Fruit fly (Drosophila melanogaster) whole organism, prepupa: ENCODE measurements around the gene Mst87F.

Source experiments
- CG11902 ChIP-seq: fragments of 200-800 bp; sonication (Bioruptor generic); optimal IDR thresholded peaks from 3 replicates; lab custom pipeline; 2016; ENCODE audit warnings: missing biosample characterization, missing genetic modification characterization
- CG1621 ChIP-seq: fragments of 200-800 bp; sonication (Bioruptor generic); optimal IDR thresholded peaks from 3 replicates; lab custom pipeline; 2018; ENCODE audit warnings: missing biosample characterization, mild to moderate bottlenecking, missing genetic modification characterization
- CG4318 ChIP-seq: fragments of 200-800 bp; sonication (Bioruptor generic); optimal IDR thresholded peaks from 3 replicates; lab custom pipeline; 2017; ENCODE audit warnings: missing biosample characterization, mild to moderate bottlenecking, missing genetic modification characterization
- CG6854 ChIP-seq: fragments of 200-800 bp; sonication (Bioruptor generic); optimal IDR thresholded peaks from 2 replicates; lab custom pipeline; 2017; ENCODE audit warnings: missing biosample characterization, mild to moderate bottlenecking, missing genetic modification characterization
- Eip93F ChIP-seq: fragments of 200-800 bp; sonication (Bioruptor generic); optimal IDR thresholded peaks from 2 replicates; lab custom pipeline; 2016; ENCODE audit warnings: missing biosample characterization, mild to moderate bottlenecking, missing genetic modification characterization
- Ets96B ChIP-seq: fragments of 200-800 bp; optimal IDR thresholded peaks from 2 replicates; lab custom pipeline; 2019; ENCODE audit warnings: missing biosample characterization, mild to moderate bottlenecking, missing genetic modification characterization, moderate library complexity
- Hr39 ChIP-seq: fragments of 200-800 bp; sonication (Bioruptor generic); optimal IDR thresholded peaks from 2 replicates; lab custom pipeline; 2016; ENCODE audit warnings: missing biosample characterization, missing genetic modification characterization
- eg ChIP-seq: fragments of 200-800 bp; sonication (Bioruptor generic); IDR thresholded peaks from 3 replicates; pipeline ENCODE4 v1.3.6; 2022; ENCODE audit warnings: missing biosample characterization, missing genetic modification characterization
- lz ChIP-seq: fragments of 200-800 bp; sonication (Bioruptor generic); optimal IDR thresholded peaks from 3 replicates; lab custom pipeline; 2016; ENCODE audit warnings: missing biosample characterization, missing genetic modification characterization
- pdm3 ChIP-seq: fragments of 200-800 bp; sonication (Bioruptor generic); optimal IDR thresholded peaks from 3 replicates; lab custom pipeline; 2016; ENCODE audit warnings: missing biosample characterization, missing genetic modification characterization
- spab ChIP-seq: fragments of 200-800 bp; sonication (Bioruptor generic); optimal IDR thresholded peaks from 2 replicates; lab custom pipeline; 2017; ENCODE audit warnings: missing biosample characterization, mild to moderate bottlenecking, missing genetic modification characterization, missing genetic modification reagents

dm6 chr3R:13811737-13812136 lies 16.1 kb downstream of the Mst87F start:
- no peak for TF ChIP-seq CG4318 (GFP tag; lab: Kevin White, UChicago)
- TF ChIP-seq eg (GFP tag; lab: Robert Waterston, UW): no peak
- no peak for TF ChIP-seq CG1621 (tag; lab: Kevin White, UChicago)
- no peak for TF ChIP-seq Ets96B (tag; lab: Kevin White, UChicago)
- TF ChIP-seq lz (GFP tag; lab: Kevin White, UChicago): no peak
- no peak for TF ChIP-seq CG6854 (GFP tag; lab: Kevin White, UChicago)
- no peak for TF ChIP-seq pdm3
- TF ChIP-seq spab (GFP tag; lab: Kevin White, UChicago): no peak
- no peak for TF ChIP-seq Hr39 (GFP tag; lab: Kevin White, UChicago)
- no peak for TF ChIP-seq Eip93F
- TF ChIP-seq CG11902 (GFP tag; lab: Kevin White, UChicago): no peak
